Worm (Caenorhabditis elegans): Measurements from ENCODE around the gene cpg-20.

DNA sequence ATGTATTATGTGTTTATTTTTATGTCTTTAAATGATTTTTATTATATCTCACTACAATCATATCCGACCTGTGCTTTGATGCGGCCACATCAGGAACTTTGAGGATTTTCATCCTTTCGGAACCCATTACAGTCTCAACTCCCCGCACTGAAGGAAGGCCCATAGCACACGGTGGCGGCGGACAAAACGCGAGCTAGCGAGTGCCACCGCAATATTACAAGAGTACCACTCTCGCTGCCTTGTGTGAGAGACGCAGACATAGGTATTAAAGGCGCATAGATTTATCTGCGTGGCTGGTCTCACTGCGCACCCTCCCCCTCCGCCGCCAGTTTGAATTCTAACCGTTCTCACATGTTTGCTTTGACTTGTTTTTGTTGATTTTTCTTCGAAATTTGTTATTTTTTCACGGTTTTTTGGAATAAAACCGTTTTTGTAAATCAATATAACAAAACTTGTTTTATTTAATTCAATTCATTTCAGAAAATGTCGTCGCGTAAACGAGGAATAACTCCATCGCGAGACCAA is 41.8 kb upstream of the cpg-20 start, which contains the start of gene zen-4:
- no peak for TF ChIP-seq unc-55 (GFP tag; optimal IDR thresholded peaks at IDR 0.05)
- no peak for TF ChIP-seq lsy-2 (tag; optimal IDR thresholded peaks at IDR 0.05)
- TF ChIP-seq gmeb-1 (tag; optimal IDR thresholded peaks at IDR 0.05): peak; percentile 36
- TF ChIP-seq elt-1 (tag; optimal IDR thresholded peaks at IDR 0.05): no peak

Data from whole organism, L2 larva.